Fruit fly (Drosophila melanogaster): ENCODE data around the gene nenya.
"Not testable (repeated sequence)": the region's sequence is repeated elsewhere in the genome, so short reads cannot be mapped to it uniquely, and the experiment has no call there.

dm6 chr3R:27959145-27959544 is 31.2 kb upstream of the nenya start, which contains the start of the genes CG42487 and CG4884:
- TF ChIP-seq tj (GFP tag; optimal IDR thresholded peaks at IDR 0.05); Hr96 (GFP tag; optimal IDR thresholded peaks at IDR 0.05); kay (GFP tag; ENCODE audit: borderline replicate concordance); CG33017 (tag; optimal IDR thresholded peaks at IDR 0.05); CG5204 (GFP tag; optimal IDR thresholded peaks at IDR 0.05); ovo (GFP tag; optimal IDR thresholded peaks at IDR 0.05); CG1620 (GFP tag; optimal IDR thresholded peaks at IDR 0.05); Clk (GFP tag; optimal IDR thresholded peaks at IDR 0.05): not testable (repeated sequence)

Data from whole organism, adult.